Fruit fly (Drosophila melanogaster) whole organism, embryonic: Measurements from ENCODE around the gene Sec10.

Experiments
- C15 ChIP-seq: fragments of 200-800 bp; sonication (Bioruptor generic); IDR thresholded peaks from 3 replicates; pipeline ENCODE4 v1.3.6; 2022; ENCODE audit warnings: missing biosample characterization, missing genetic modification characterization
- CG10267 ChIP-seq: fragments of 200-800 bp; sonication (Bioruptor generic); optimal IDR thresholded peaks from 2 replicates; lab custom pipeline; 2018; ENCODE audit warnings: missing biosample characterization, mild to moderate bottlenecking, missing genetic modification characterization, moderate library complexity
- CG11560 ChIP-seq: fragments of 200-800 bp; sonication (Bioruptor generic); IDR thresholded peaks from 3 replicates; pipeline ENCODE4 v1.3.6; 2022; ENCODE audit warnings: missing biosample characterization, missing genetic modification characterization
- CG1233 ChIP-seq: fragments of 200-800 bp; sonication (Bioruptor generic); optimal IDR thresholded peaks from 4 replicates; lab custom pipeline; 2018; ENCODE audit warnings: missing biosample characterization, mild to moderate bottlenecking, missing genetic modification characterization
- CG14441 ChIP-seq: fragments of 200-800 bp; sonication (Bioruptor generic); IDR thresholded peaks from 2 replicates; pipeline ENCODE4 v1.3.6; 2022; ENCODE audit warnings: missing biosample characterization, missing genetic modification characterization
- CG15479 ChIP-seq: fragments of 200-800 bp; sonication (Bioruptor generic); optimal IDR thresholded peaks from 3 replicates; lab custom pipeline; 2019; ENCODE audit warnings: missing biosample characterization, mild to moderate bottlenecking, missing genetic modification characterization, moderate library complexity
- CG15514 ChIP-seq: fragments of 200-800 bp; sonication (Bioruptor generic); optimal IDR thresholded peaks from 3 replicates; lab custom pipeline; 2017; ENCODE audit warnings: missing biosample characterization, missing genetic modification characterization, mild to moderate bottlenecking, moderate library complexity, missing genetic modification reagents
- CG17359 ChIP-seq: fragments of 200-800 bp; sonication (Bioruptor generic); optimal IDR thresholded peaks from 3 replicates; lab custom pipeline; 2018; ENCODE audit warnings: missing biosample characterization, mild to moderate bottlenecking, missing genetic modification characterization, moderate library complexity
- CG17829 ChIP-seq: fragments of 200-800 bp; optimal IDR thresholded peaks from 2 replicates; lab custom pipeline; 2019; ENCODE audit warnings: missing biosample characterization, mild to moderate bottlenecking, missing genetic modification characterization, moderate library complexity
- CG2116 ChIP-seq: fragments of 200-800 bp; sonication (Bioruptor generic); optimal IDR thresholded peaks from 3 replicates; lab custom pipeline; 2018; ENCODE audit warnings: missing biosample characterization, mild to moderate bottlenecking, missing genetic modification characterization
- CG2678 ChIP-seq: fragments of 200-800 bp; sonication (Bioruptor generic); optimal IDR thresholded peaks from 3 replicates; lab custom pipeline; 2019; ENCODE audit warnings: missing biosample characterization, mild to moderate bottlenecking, missing genetic modification characterization, moderate library complexity
- CG34224 ChIP-seq: fragments of 200-800 bp; sonication (Bioruptor generic); IDR thresholded peaks from 3 replicates; pipeline ENCODE4 v1.3.6; 2022; ENCODE audit warnings: missing biosample characterization, missing genetic modification characterization; ENCODE audit not compliant: partially characterized antibody
- CG34422 ChIP-seq: fragments of 200-800 bp; sonication (Bioruptor generic); IDR thresholded peaks from 3 replicates; pipeline ENCODE4 v1.3.6; 2022; ENCODE audit warnings: missing biosample characterization, missing genetic modification characterization
- CG3847 ChIP-seq: fragments of 200-800 bp; sonication (Bioruptor generic); IDR thresholded peaks from 2 replicates; pipeline ENCODE4 v1.3.6; 2022; ENCODE audit warnings: missing biosample characterization, missing genetic modification characterization
- CG4617 ChIP-seq: fragments of 200-800 bp; sonication (Bioruptor generic); optimal IDR thresholded peaks from 3 replicates; lab custom pipeline; 2016; ENCODE audit warnings: missing biosample characterization, missing genetic modification characterization, borderline replicate concordance
- CG6254 ChIP-seq: fragments of 200-800 bp; sonication (Bioruptor generic); optimal IDR thresholded peaks from 3 replicates; lab custom pipeline; 2017; ENCODE audit warnings: mild to moderate bottlenecking, missing biosample characterization, missing genetic modification reagents, missing genetic modification characterization
- CG6813 ChIP-seq: fragments of 200-800 bp; sonication (Bioruptor generic); optimal IDR thresholded peaks from 2 replicates; lab custom pipeline; 2017; ENCODE audit warnings: missing biosample characterization, missing genetic modification characterization, mild to moderate bottlenecking, moderate library complexity, missing genetic modification reagents
- CG7556 ChIP-seq: fragments of 200-800 bp; sonication (Bioruptor generic); optimal IDR thresholded peaks from 2 replicates; lab custom pipeline; 2017; ENCODE audit warnings: missing biosample characterization, mild to moderate bottlenecking, missing genetic modification characterization
- CG7928 ChIP-seq: fragments of 200-800 bp; sonication (Bioruptor generic); optimal IDR thresholded peaks from 2 replicates; lab custom pipeline; 2017; ENCODE audit warnings: missing biosample characterization, mild to moderate bottlenecking, missing genetic modification characterization
- CG7963 ChIP-seq: fragments of 200-800 bp; sonication (Bioruptor generic); IDR thresholded peaks from 3 replicates; pipeline ENCODE4 v1.3.6; 2022; ENCODE audit warnings: missing biosample characterization, missing genetic modification characterization; ENCODE audit not compliant: partially characterized antibody
- CG9817 ChIP-seq: fragments of 200-800 bp; sonication (Bioruptor generic); optimal IDR thresholded peaks from 2 replicates; lab custom pipeline; 2018; ENCODE audit warnings: missing biosample characterization, mild to moderate bottlenecking, missing genetic modification characterization, moderate library complexity
- CTCF ChIP-seq: fragments of 200-800 bp; sonication (Bioruptor generic); optimal IDR thresholded peaks from 2 replicates; lab custom pipeline; 2017; ENCODE audit warnings: missing biosample characterization, mild to moderate bottlenecking, missing genetic modification characterization, moderate library complexity
- Doc2 ChIP-seq: fragments of 200-800 bp; sonication (Bioruptor generic); IDR thresholded peaks from 2 replicates; pipeline ENCODE4 v1.3.6; 2022; ENCODE audit warnings: missing biosample characterization, missing genetic modification characterization
- Dref ChIP-seq: fragments of 200-800 bp; sonication (Bioruptor generic); IDR thresholded peaks from 2 replicates; pipeline ENCODE4 v1.3.6; 2022; ENCODE audit warnings: missing biosample characterization, missing genetic modification characterization
- H15 ChIP-seq: fragments of 200-800 bp; sonication (Bioruptor generic); IDR thresholded peaks from 3 replicates; pipeline ENCODE4 v1.3.6; 2022; ENCODE audit warnings: missing biosample characterization, missing genetic modification characterization
- MBD-R2 ChIP-seq: fragments of 200-800 bp; sonication (Bioruptor generic); IDR thresholded peaks from 2 replicates; pipeline ENCODE4 v1.3.6; 2022; ENCODE audit warnings: missing biosample characterization, missing genetic modification characterization
- MESR4 ChIP-seq: fragments of 200-800 bp; sonication (Bioruptor generic); optimal IDR thresholded peaks from 2 replicates; lab custom pipeline; 2018; ENCODE audit warnings: missing biosample characterization, mild to moderate bottlenecking, missing genetic modification characterization, moderate library complexity
- Med ChIP-seq: fragments of 200-800 bp; sonication (Bioruptor generic); peaks from one replicate; lab custom pipeline; 2016; ENCODE audit warnings: missing biosample characterization, missing genetic modification characterization, mild to moderate bottlenecking, inconsistent platforms, moderate library complexity
- Myb ChIP-seq: fragments of 200-800 bp; sonication (Bioruptor generic); optimal IDR thresholded peaks from 2 replicates; lab custom pipeline; 2016; ENCODE audit warnings: missing biosample characterization, missing genetic modification characterization
- Neu2 ChIP-seq: fragments of 200-800 bp; sonication (Bioruptor generic); optimal IDR thresholded peaks from 3 replicates; lab custom pipeline; 2016; ENCODE audit warnings: missing biosample characterization, missing genetic modification characterization, borderline replicate concordance
- Nf-YC ChIP-seq: fragments of 200-800 bp; optimal IDR thresholded peaks from 3 replicates; lab custom pipeline; 2019; ENCODE audit warnings: missing biosample characterization, mild to moderate bottlenecking, missing genetic modification characterization, moderate library complexity
- Oaz ChIP-seq: fragments of 200-800 bp; sonication (Bioruptor generic); IDR thresholded peaks from 2 replicates; pipeline ENCODE4 v1.3.6; 2022; ENCODE audit warnings: missing biosample characterization, missing genetic modification characterization
- Opbp ChIP-seq: fragments of 200-800 bp; sonication (Bioruptor generic); IDR thresholded peaks from 3 replicates; pipeline ENCODE4 v1.3.6; 2022; ENCODE audit warnings: missing biosample characterization, missing genetic modification characterization; ENCODE audit not compliant: partially characterized antibody
- Rx ChIP-seq: fragments of 200-800 bp; sonication (Bioruptor generic); IDR thresholded peaks from 2 replicates; pipeline ENCODE4 v1.3.6; 2022; ENCODE audit warnings: missing biosample characterization, missing genetic modification characterization
- Vsx1 ChIP-seq: fragments of 200-800 bp; sonication (Bioruptor generic); optimal IDR thresholded peaks from 2 replicates; lab custom pipeline; 2017; ENCODE audit warnings: missing biosample characterization, mild to moderate bottlenecking, missing genetic modification characterization, missing genetic modification reagents
- btn ChIP-seq: fragments of 200-800 bp; sonication (Bioruptor generic); optimal IDR thresholded peaks from 2 replicates; lab custom pipeline; 2016; ENCODE audit warnings: missing biosample characterization, missing genetic modification characterization
- caup ChIP-seq: fragments of 200-800 bp; sonication (Bioruptor generic); optimal IDR thresholded peaks from 3 replicates; lab custom pipeline; 2017; ENCODE audit warnings: missing biosample characterization, mild to moderate bottlenecking, missing genetic modification characterization, moderate library complexity; ENCODE audit not compliant: severe bottlenecking
- cg ChIP-seq: fragments of 200-800 bp; sonication (Bioruptor generic); optimal IDR thresholded peaks from 3 replicates; lab custom pipeline; 2019; ENCODE audit warnings: missing biosample characterization, mild to moderate bottlenecking, missing genetic modification characterization, moderate library complexity
- crp ChIP-seq, 2 experiments: fragments of 200-800 bp; sonication (Bioruptor generic); optimal IDR thresholded peaks; 2 replicates in 1 of 2; 3 replicates in 1 of 2; lab custom pipeline; 2017; ENCODE audit warnings: missing biosample characterization in 2 of 2, missing genetic modification characterization in 2 of 2, mild to moderate bottlenecking in 1 of 2, moderate library complexity in 1 of 2
- cwo ChIP-seq: fragments of 200-800 bp; sonication (Bioruptor generic); optimal IDR thresholded peaks from 3 replicates; lab custom pipeline; 2017; ENCODE audit warnings: missing biosample characterization, missing genetic modification characterization, mild to moderate bottlenecking, moderate library complexity, missing genetic modification reagents
- gfzf ChIP-seq: fragments of 200-800 bp; sonication (Bioruptor generic); optimal IDR thresholded peaks from 2 replicates; lab custom pipeline; 2016; ENCODE audit warnings: missing biosample characterization, mild to moderate bottlenecking, missing genetic modification characterization, moderate library complexity
- her ChIP-seq: fragments of 200-800 bp; sonication (Bioruptor generic); optimal IDR thresholded peaks from 2 replicates; lab custom pipeline; 2016; ENCODE audit warnings: missing biosample characterization, missing genetic modification characterization
- inv ChIP-seq: fragments of 200-800 bp; sonication (Bioruptor generic); IDR thresholded peaks from 2 replicates; pipeline ENCODE4 v1.3.6; 2022; ENCODE audit warnings: missing biosample characterization, missing genetic modification characterization; ENCODE audit not compliant: partially characterized antibody
- kay ChIP-seq: fragments of 200-800 bp; sonication (Bioruptor generic); optimal IDR thresholded peaks from 2 replicates; lab custom pipeline; 2016; ENCODE audit warnings: missing biosample characterization, missing genetic modification characterization
- nom ChIP-seq: fragments of 200-800 bp; sonication (Bioruptor generic); optimal IDR thresholded peaks from 2 replicates; lab custom pipeline; 2017; ENCODE audit warnings: missing biosample characterization, missing genetic modification characterization, mild to moderate bottlenecking, moderate library complexity, missing genetic modification reagents
- pfk ChIP-seq: fragments of 200-800 bp; sonication (Bioruptor generic); optimal IDR thresholded peaks from 2 replicates; lab custom pipeline; 2018; ENCODE audit warnings: missing biosample characterization, mild to moderate bottlenecking, missing genetic modification characterization, moderate library complexity
- phol ChIP-seq: fragments of 200-800 bp; sonication (Bioruptor generic); optimal IDR thresholded peaks from 3 replicates; lab custom pipeline; 2018; ENCODE audit warnings: missing biosample characterization, mild to moderate bottlenecking, missing genetic modification characterization, moderate library complexity
- pzg ChIP-seq: fragments of 200-800 bp; sonication (Bioruptor generic); optimal IDR thresholded peaks from 3 replicates; lab custom pipeline; 2018; ENCODE audit warnings: missing biosample characterization, mild to moderate bottlenecking, missing genetic modification characterization, moderate library complexity
- stwl ChIP-seq: fragments of 200-800 bp; sonication (Bioruptor generic); optimal IDR thresholded peaks from 3 replicates; lab custom pipeline; 2018; ENCODE audit warnings: missing biosample characterization, mild to moderate bottlenecking, missing genetic modification characterization, moderate library complexity

Gene Sec10

DNA sequence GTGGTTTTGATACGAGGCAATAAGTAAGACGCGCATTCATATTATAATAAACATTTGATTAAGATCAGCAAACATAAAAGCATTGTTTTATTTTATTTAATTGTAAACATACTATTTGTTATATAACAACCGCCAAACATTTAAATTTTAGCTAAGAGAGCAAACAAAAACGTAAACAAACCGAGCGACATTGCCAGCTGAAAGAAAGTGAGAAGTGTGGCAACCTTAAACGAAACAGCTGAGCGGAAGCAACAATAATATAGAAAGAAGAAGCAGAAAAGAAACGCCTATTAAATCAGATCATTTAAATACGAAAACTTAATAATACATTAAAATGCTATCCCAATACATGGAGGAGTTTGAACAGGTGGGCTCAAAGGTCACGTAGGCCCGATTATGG, at the start of gene Sec10 (continued):
- TF ChIP-seq inv, result no peak
- peak; percentile 73 for TF ChIP-seq stwl
- TF ChIP-seq CG9817, result no peak
- peak; percentile 23 for TF ChIP-seq Myb (GFP tag; lab: Kevin White, UChicago)
- no peak; the same call in 2 of the 3 replicates for TF ChIP-seq CG34422 (GFP tag; lab: Robert Waterston, UW)
- TF ChIP-seq CG7556 (GFP tag; lab: Kevin White, UChicago), result no peak
- TF ChIP-seq Neu2 (GFP tag; lab: Kevin White, UChicago), result no peak
- TF ChIP-seq crp (GFP tag; optimal IDR thresholded peaks at IDR 0.05; lab: Kevin White, UChicago), result peak; percentile 90 to 97
- no peak for TF ChIP-seq CG14441 (GFP tag; lab: Robert Waterston, UW)
- TF ChIP-seq Opbp (GFP tag; lab: Robert Waterston, UW), result 0 out of 3 replicates have a peak, but pooled peaks have one; percentile 37
- TF ChIP-seq CG34224 (GFP tag; lab: Robert Waterston, UW), result 0 out of 3 replicates have a peak, but pooled peaks have one; percentile 25
- peak; percentile 7 for TF ChIP-seq phol (tag; lab: Kevin White, UChicago)
- no peak for TF ChIP-seq CG1233
- TF ChIP-seq Med (GFP tag; lab: Kevin White, UChicago), result peak; percentile 67
- TF ChIP-seq CG6813 (GFP tag; lab: Kevin White, UChicago), result no peak
- peak; percentile 55 for TF ChIP-seq MESR4 (GFP tag; lab: Kevin White, UChicago)
- TF ChIP-seq cg (GFP tag; lab: Kevin White, UChicago), result no peak
- TF ChIP-seq gfzf (GFP tag; lab: Kevin White, UChicago), result peak; percentile 9
- TF ChIP-seq CG11560, result no peak
- TF ChIP-seq MBD-R2 (GFP tag; lab: Robert Waterston, UW), result peak; percentile 96
- 0 out of 3 replicates have a peak, but pooled peaks have one; percentile 4 for TF ChIP-seq CG7963 (GFP tag; lab: Robert Waterston, UW)
- no peak for TF ChIP-seq Nf-YC (tag; lab: Kevin White, UChicago)
- TF ChIP-seq Dref (GFP tag; lab: Robert Waterston, UW), result peak; percentile 41
- no peak for TF ChIP-seq CG6254 (GFP tag; lab: Kevin White, UChicago)
- no peak for TF ChIP-seq Rx (GFP tag; lab: Robert Waterston, UW)
- TF ChIP-seq CG15514 (GFP tag; lab: Kevin White, UChicago), result peak; percentile 17
- TF ChIP-seq CG10267 (tag; lab: Kevin White, UChicago), result peak; percentile 47
- TF ChIP-seq CG2116, result peak; percentile 36
- TF ChIP-seq CG2678 (tag; lab: Kevin White, UChicago), result no peak
- TF ChIP-seq CG17829 (tag; lab: Kevin White, UChicago), result peak; percentile 27
- TF ChIP-seq btn (GFP tag; lab: Kevin White, UChicago), result no peak
- peak; percentile 43 for TF ChIP-seq CG4617 (GFP tag; lab: Kevin White, UChicago)
- TF ChIP-seq Vsx1 (GFP tag; lab: Kevin White, UChicago), result no peak
- peak; percentile 46; the same call in 1 of the 2 replicates for TF ChIP-seq CG3847
- TF ChIP-seq kay (GFP tag; lab: Kevin White, UChicago), result no peak
- peak; percentile 32 for TF ChIP-seq CTCF (GFP tag; lab: Kevin White, UChicago)
- no peak for TF ChIP-seq CG7928 (GFP tag; lab: Kevin White, UChicago)
- TF ChIP-seq Oaz (GFP tag; lab: Robert Waterston, UW), result no peak
- no peak for TF ChIP-seq Doc2 (GFP tag; lab: Robert Waterston, UW)
- TF ChIP-seq pfk (GFP tag; lab: Kevin White, UChicago), result no peak
- no peak for TF ChIP-seq her (GFP tag; lab: Kevin White, UChicago)
- TF ChIP-seq C15, result no peak
- TF ChIP-seq nom (GFP tag; lab: Kevin White, UChicago), result no peak
- no peak for TF ChIP-seq caup
- TF ChIP-seq cwo (GFP tag; lab: Kevin White, UChicago), result no peak
- TF ChIP-seq pzg, result peak; percentile 65
- TF ChIP-seq CG17359 (tag; lab: Kevin White, UChicago), result no peak
- TF ChIP-seq CG15479 (GFP tag; lab: Kevin White, UChicago), result no peak
- no peak for TF ChIP-seq H15 (GFP tag; lab: Robert Waterston, UW)
